Fruit fly (Drosophila melanogaster) whole organism, prepupa: ENCODE data around the gene CG8176.

Source experiments
- Blimp-1 ChIP-seq: fragments of 200-800 bp; sonication (Bioruptor generic); optimal IDR thresholded peaks from 3 replicates; lab custom pipeline; 2017; ENCODE audit warnings: missing biosample characterization, missing genetic modification characterization, mild to moderate bottlenecking, moderate library complexity, missing genetic modification reagents
- CG10631 ChIP-seq: fragments of 200-800 bp; sonication (Bioruptor generic); optimal IDR thresholded peaks from 2 replicates; lab custom pipeline; 2016; ENCODE audit warnings: missing biosample characterization, missing genetic modification characterization
- CG11294 ChIP-seq: fragments of 200-800 bp; sonication (Bioruptor generic); IDR thresholded peaks from 2 replicates; pipeline ENCODE4 v1.3.6; 2022; ENCODE audit warnings: missing biosample characterization, missing genetic modification characterization
- CG11902 ChIP-seq: fragments of 200-800 bp; sonication (Bioruptor generic); optimal IDR thresholded peaks from 3 replicates; lab custom pipeline; 2016; ENCODE audit warnings: missing biosample characterization, missing genetic modification characterization
- CG15336 ChIP-seq: fragments of 200-800 bp; sonication (Bioruptor generic); IDR thresholded peaks from 2 replicates; pipeline ENCODE4 v1.3.6; 2022; ENCODE audit warnings: missing biosample characterization, missing genetic modification characterization
- CG16779 ChIP-seq: fragments of 200-800 bp; sonication (Bioruptor generic); optimal IDR thresholded peaks from 3 replicates; lab custom pipeline; 2017; ENCODE audit warnings: missing biosample characterization, mild to moderate bottlenecking, missing genetic modification characterization
- CG3032 ChIP-seq: fragments of 200-800 bp; optimal IDR thresholded peaks from 2 replicates; lab custom pipeline; 2019; ENCODE audit warnings: missing biosample characterization, mild to moderate bottlenecking, missing genetic modification characterization, moderate library complexity
- CG31627 ChIP-seq: fragments of 200-800 bp; sonication (Bioruptor generic); optimal IDR thresholded peaks from 3 replicates; lab custom pipeline; 2016; ENCODE audit warnings: missing biosample characterization, missing genetic modification characterization
- CG34406 ChIP-seq: fragments of 200-800 bp; sonication (Bioruptor generic); optimal IDR thresholded peaks from 3 replicates; lab custom pipeline; 2016; ENCODE audit warnings: missing biosample characterization, missing genetic modification characterization
- CG3919 ChIP-seq: fragments of 200-800 bp; sonication (Bioruptor generic); optimal IDR thresholded peaks from 3 replicates; lab custom pipeline; 2016; ENCODE audit warnings: missing biosample characterization, missing genetic modification characterization
- CG6163 ChIP-seq: fragments of 200-800 bp; sonication (Bioruptor generic); IDR thresholded peaks from 3 replicates; pipeline ENCODE4 v1.3.6; 2022; ENCODE audit warnings: missing biosample characterization, missing genetic modification characterization
- CG6276 ChIP-seq: fragments of 200-800 bp; sonication (Bioruptor generic); optimal IDR thresholded peaks from 2 replicates; lab custom pipeline; 2017; ENCODE audit warnings: missing biosample characterization, mild to moderate bottlenecking, missing genetic modification characterization
- CG7368 ChIP-seq: fragments of 200-800 bp; sonication (Bioruptor generic); optimal IDR thresholded peaks from 3 replicates; lab custom pipeline; 2016; ENCODE audit warnings: missing biosample characterization, missing genetic modification characterization
- CG8119 ChIP-seq: fragments of 200-800 bp; sonication (Bioruptor generic); IDR thresholded peaks from 3 replicates; pipeline ENCODE4 v1.3.6; 2022; ENCODE audit warnings: missing biosample characterization, missing genetic modification characterization
- CG8319 ChIP-seq: fragments of 200-800 bp; sonication (Bioruptor generic); optimal IDR thresholded peaks from 3 replicates; lab custom pipeline; 2016; ENCODE audit warnings: missing biosample characterization, missing genetic modification characterization
- CG8632 ChIP-seq: fragments of 200-800 bp; sonication (Bioruptor generic); optimal IDR thresholded peaks from 3 replicates; lab custom pipeline; 2016; ENCODE audit warnings: missing biosample characterization, missing genetic modification characterization
- CG9139 ChIP-seq: fragments of 200-800 bp; sonication (Bioruptor generic); optimal IDR thresholded peaks from 3 replicates; lab custom pipeline; 2017; ENCODE audit warnings: missing biosample characterization, mild to moderate bottlenecking, missing genetic modification characterization
- Eip75B ChIP-seq: fragments of 200-800 bp; sonication (Bioruptor generic); optimal IDR thresholded peaks from 3 replicates; lab custom pipeline; 2016; ENCODE audit warnings: missing biosample characterization, missing genetic modification characterization
- Eip78C ChIP-seq: fragments of 200-800 bp; sonication (Bioruptor generic); peaks from one replicate; lab custom pipeline; 2016; ENCODE audit warnings: missing biosample characterization, missing genetic modification characterization
- Eip93F ChIP-seq: fragments of 200-800 bp; sonication (Bioruptor generic); optimal IDR thresholded peaks from 2 replicates; lab custom pipeline; 2016; ENCODE audit warnings: missing biosample characterization, mild to moderate bottlenecking, missing genetic modification characterization
- Ets21C ChIP-seq: fragments of 200-800 bp; sonication (Bioruptor generic); optimal IDR thresholded peaks from 3 replicates; lab custom pipeline; 2016; ENCODE audit warnings: missing biosample characterization, missing genetic modification characterization
- Ets96B ChIP-seq: fragments of 200-800 bp; optimal IDR thresholded peaks from 2 replicates; lab custom pipeline; 2019; ENCODE audit warnings: missing biosample characterization, mild to moderate bottlenecking, missing genetic modification characterization, moderate library complexity
- Gug ChIP-seq: fragments of 200-800 bp; sonication (Bioruptor generic); IDR thresholded peaks from 2 replicates; pipeline ENCODE4 v1.3.6; 2022; ENCODE audit warnings: missing biosample characterization, missing genetic modification characterization
- Hr39 ChIP-seq: fragments of 200-800 bp; sonication (Bioruptor generic); optimal IDR thresholded peaks from 2 replicates; lab custom pipeline; 2016; ENCODE audit warnings: missing biosample characterization, missing genetic modification characterization
- Hr4 ChIP-seq: fragments of 200-800 bp; sonication (Bioruptor generic); optimal IDR thresholded peaks from 3 replicates; lab custom pipeline; 2016; ENCODE audit warnings: missing biosample characterization, missing genetic modification characterization
- Lpt ChIP-seq: fragments of 200-800 bp; sonication (Bioruptor generic); optimal IDR thresholded peaks from 3 replicates; lab custom pipeline; 2016; ENCODE audit warnings: missing biosample characterization, missing genetic modification characterization
- Met ChIP-seq: fragments of 200-800 bp; sonication (Bioruptor generic); optimal IDR thresholded peaks from 3 replicates; lab custom pipeline; 2016; ENCODE audit warnings: missing biosample characterization, missing genetic modification characterization
- OdsH ChIP-seq: fragments of 200-800 bp; sonication (Bioruptor generic); optimal IDR thresholded peaks from 3 replicates; lab custom pipeline; 2016; ENCODE audit warnings: missing biosample characterization, missing genetic modification characterization
- Sox102F ChIP-seq: fragments of 200-800 bp; sonication (Bioruptor generic); optimal IDR thresholded peaks from 2 replicates; lab custom pipeline; 2016; ENCODE audit warnings: missing biosample characterization, mild to moderate bottlenecking, missing genetic modification characterization
- Sox15 ChIP-seq: fragments of 200-800 bp; sonication (Bioruptor generic); optimal IDR thresholded peaks from 3 replicates; lab custom pipeline; 2016; ENCODE audit warnings: missing biosample characterization, missing genetic modification characterization
- achi ChIP-seq: fragments of 200-800 bp; sonication (Bioruptor generic); optimal IDR thresholded peaks from 3 replicates; lab custom pipeline; 2016; ENCODE audit warnings: missing biosample characterization, missing genetic modification characterization
- acj6 ChIP-seq: fragments of 200-800 bp; sonication (Bioruptor generic); optimal IDR thresholded peaks from 3 replicates; lab custom pipeline; 2016; ENCODE audit warnings: missing biosample characterization, missing genetic modification characterization
- cyc ChIP-seq: fragments of 200-800 bp; sonication (Bioruptor generic); optimal IDR thresholded peaks from 3 replicates; lab custom pipeline; 2016; ENCODE audit warnings: missing biosample characterization, missing genetic modification characterization
- dac ChIP-seq: fragments of 200-800 bp; sonication (Bioruptor generic); optimal IDR thresholded peaks from 2 replicates; lab custom pipeline; 2017; ENCODE audit warnings: missing biosample characterization, mild to moderate bottlenecking, missing genetic modification characterization
- dsx ChIP-seq: fragments of 200-800 bp; optimal IDR thresholded peaks from 3 replicates; lab custom pipeline; 2019; ENCODE audit warnings: missing biosample characterization, mild to moderate bottlenecking, missing genetic modification characterization, moderate library complexity; ENCODE audit not compliant: poor library complexity, severe bottlenecking
- eg ChIP-seq: fragments of 200-800 bp; sonication (Bioruptor generic); IDR thresholded peaks from 3 replicates; pipeline ENCODE4 v1.3.6; 2022; ENCODE audit warnings: missing biosample characterization, missing genetic modification characterization
- fd59A ChIP-seq: fragments of 200-800 bp; sonication (Bioruptor generic); optimal IDR thresholded peaks from 2 replicates; lab custom pipeline; 2017; ENCODE audit warnings: missing biosample characterization, mild to moderate bottlenecking, missing genetic modification characterization, missing genetic modification reagents
- fd85E ChIP-seq: fragments of 200-800 bp; sonication (Bioruptor generic); optimal IDR thresholded peaks from 3 replicates; lab custom pipeline; 2016; ENCODE audit warnings: missing biosample characterization, missing genetic modification characterization
- lz ChIP-seq: fragments of 200-800 bp; sonication (Bioruptor generic); optimal IDR thresholded peaks from 3 replicates; lab custom pipeline; 2016; ENCODE audit warnings: missing biosample characterization, missing genetic modification characterization
- pdm3 ChIP-seq: fragments of 200-800 bp; sonication (Bioruptor generic); optimal IDR thresholded peaks from 3 replicates; lab custom pipeline; 2016; ENCODE audit warnings: missing biosample characterization, missing genetic modification characterization
- spab ChIP-seq: fragments of 200-800 bp; sonication (Bioruptor generic); optimal IDR thresholded peaks from 2 replicates; lab custom pipeline; 2017; ENCODE audit warnings: missing biosample characterization, mild to moderate bottlenecking, missing genetic modification characterization, missing genetic modification reagents
- ss ChIP-seq, 2 experiments: fragments of 200-800 bp; sonication (Bioruptor generic); optimal IDR thresholded peaks; 2 replicates in 1 of 2; 3 replicates in 1 of 2; lab custom pipeline; 2017 to 2018; ENCODE audit warnings: mild to moderate bottlenecking in 2 of 2, missing biosample characterization in 2 of 2, missing genetic modification characterization in 2 of 2, moderate library complexity in 1 of 2
- svp ChIP-seq: fragments of 200-800 bp; sonication (Bioruptor generic); peaks from one replicate; lab custom pipeline; 2016; ENCODE audit warnings: missing biosample characterization, missing genetic modification characterization
- topi ChIP-seq: fragments of 200-800 bp; sonication (Bioruptor generic); optimal IDR thresholded peaks from 3 replicates; lab custom pipeline; 2016; ENCODE audit warnings: missing biosample characterization, missing genetic modification characterization
- vri ChIP-seq: fragments of 200-800 bp; sonication (Bioruptor generic); optimal IDR thresholded peaks from 3 replicates; lab custom pipeline; 2016; ENCODE audit warnings: missing biosample characterization, mild to moderate bottlenecking, missing genetic modification characterization

CG8176 gene

DNA sequence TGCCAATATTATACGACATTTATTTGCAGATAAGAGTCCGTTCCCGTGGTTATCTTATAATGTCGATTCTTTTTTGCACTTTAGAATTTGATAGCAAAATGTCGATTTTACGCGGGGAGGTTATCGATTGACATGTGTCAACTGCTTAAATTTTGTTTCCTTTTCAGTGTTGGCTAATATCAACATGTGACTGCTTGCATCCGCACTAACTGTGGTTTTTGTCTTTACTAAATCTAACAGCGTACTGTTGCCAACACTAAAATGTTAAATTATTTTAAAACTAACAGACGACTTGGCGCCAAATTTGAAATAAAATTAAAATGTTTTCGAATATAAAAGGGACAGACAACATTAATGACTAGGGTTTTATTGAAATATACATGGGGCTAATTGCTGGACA, 19.1 kb upstream of the CG8176 start (continued):
- peak in 1 of 2 experiments; percentile 16 for TF ChIP-seq ss (GFP tag; optimal IDR thresholded peaks at IDR 0.05; lab: Kevin White, UChicago)
- no peak for TF ChIP-seq Hr4 (GFP tag; lab: Kevin White, UChicago)
- peak; percentile 31 for TF ChIP-seq Ets21C (GFP tag; lab: Kevin White, UChicago)
- TF ChIP-seq Met, result peak; percentile 47
- TF ChIP-seq Lpt, result no peak
- no peak for TF ChIP-seq dsx (GFP tag; lab: Kevin White, UChicago)
- TF ChIP-seq CG8632 (GFP tag; lab: Kevin White, UChicago), result no peak
- TF ChIP-seq vri (GFP tag; lab: Kevin White, UChicago), result peak; percentile 34
- TF ChIP-seq CG10631 (GFP tag; lab: Kevin White, UChicago), result peak; percentile 19
- peak; percentile 73 for TF ChIP-seq CG31627 (GFP tag; lab: Kevin White, UChicago)
- peak; percentile 18 for TF ChIP-seq OdsH (GFP tag; lab: Kevin White, UChicago)
- no peak for TF ChIP-seq fd85E (GFP tag; lab: Kevin White, UChicago)
- peak; percentile 3 for TF ChIP-seq acj6 (GFP tag; lab: Kevin White, UChicago)
- TF ChIP-seq eg (GFP tag; lab: Robert Waterston, UW), result no peak
- TF ChIP-seq Eip75B (GFP tag; lab: Kevin White, UChicago), result peak; percentile 8
- peak; percentile 53 for TF ChIP-seq topi
- TF ChIP-seq CG11294, result 0 out of 2 replicates have a peak, but pooled peaks have one; percentile 9
- no peak for TF ChIP-seq CG11902
- TF ChIP-seq, all 60 proteins: peak for 24

DNA sequence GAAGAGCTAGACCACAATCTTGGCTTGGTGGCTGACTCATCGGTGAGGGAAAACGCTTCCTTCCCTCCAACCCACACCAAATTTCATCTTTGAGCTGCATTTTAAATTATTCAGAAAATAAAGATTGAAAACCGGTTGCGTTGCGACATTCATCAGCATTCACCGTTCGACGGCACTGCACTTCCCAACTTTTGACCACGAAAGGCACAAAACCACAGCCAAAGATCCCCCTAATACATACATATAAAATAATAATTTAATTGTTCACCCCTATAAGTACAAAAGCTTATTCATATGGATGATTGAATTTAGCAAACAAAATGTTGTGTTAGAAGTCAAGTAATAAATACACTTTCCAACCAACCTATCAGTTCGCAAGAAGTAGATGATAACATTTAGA, 16.6 kb upstream of the CG8176 start:
- peak; percentile 65 for TF ChIP-seq svp (GFP tag; lab: Kevin White, UChicago)
- TF ChIP-seq CG8119 (GFP tag; lab: Robert Waterston, UW), result no peak

- TF ChIP-seq Hr39 (GFP tag; lab: Kevin White, UChicago) (no peak), dsx (GFP tag; lab: Kevin White, UChicago) (no peak), CG8319 (GFP tag; lab: Kevin White, UChicago) (no peak), Sox15 (GFP tag; lab: Kevin White, UChicago) (no peak), CG7368 (GFP tag; lab: Kevin White, UChicago) (no peak), spab (no peak), CG10631 (GFP tag; lab: Kevin White, UChicago) (no peak), CG34406 (GFP tag; lab: Kevin White, UChicago) (no peak), cyc (GFP tag; lab: Kevin White, UChicago) (no peak), Blimp-1 (no peak), CG8632 (GFP tag; lab: Kevin White, UChicago) (no peak), CG8119 (GFP tag; lab: Robert Waterston, UW) (no peak), Gug (no peak), Lpt (no peak), Eip93F (GFP tag; lab: Kevin White, UChicago) (no peak), CG11902 (no peak), CG3919 (GFP tag; lab: Kevin White, UChicago) (no peak), fd59A (GFP tag; lab: Kevin White, UChicago) (no peak), Eip78C (GFP tag; lab: Kevin White, UChicago) (peak; percentile 56), CG11294 (no peak), CG15336 (GFP tag; lab: Robert Waterston, UW) (no peak), Sox102F (GFP tag; lab: Kevin White, UChicago) (no peak), topi (no peak), CG3032 (tag; lab: Kevin White, UChicago) (no peak), OdsH (GFP tag; lab: Kevin White, UChicago) (no peak), CG16779 (tag; lab: Kevin White, UChicago) (no peak), CG6276 (GFP tag; lab: Kevin White, UChicago) (no peak), Ets96B (no peak), CG6163 (0 out of 3 replicates have a peak, but pooled peaks have one; percentile 27), acj6 (GFP tag; lab: Kevin White, UChicago) (no peak), pdm3 (GFP tag; lab: Kevin White, UChicago) (no peak), lz (GFP tag; lab: Kevin White, UChicago) (no peak), achi (GFP tag; lab: Kevin White, UChicago) (no peak), CG9139 (GFP tag; lab: Kevin White, UChicago) (no peak), Ets21C (GFP tag; lab: Kevin White, UChicago) (no peak), svp (GFP tag; lab: Kevin White, UChicago) (peak; percentile 94), dac (GFP tag; lab: Kevin White, UChicago) (no peak)
Measured at dm6 chr3R:9500193-9501051, 15.4 kb upstream of the CG8176 start.
